Fruit fly (Drosophila melanogaster) whole organism, wandering third instar larva: ENCODE data around the gene CG11353.

Experiments used
- dsf ChIP-seq: sonication (Bioruptor generic); optimal IDR thresholded peaks from 2 replicates; lab custom pipeline; 2016; ENCODE audit warnings: missing biosample characterization, missing genetic modification characterization, borderline replicate concordance
- pan ChIP-seq: fragments of >200 bp; optimal IDR thresholded peaks from 2 replicates; lab custom pipeline; 2017
- tai ChIP-seq: sonication (Bioruptor generic); optimal IDR thresholded peaks from 2 replicates; lab custom pipeline; 2016; ENCODE audit warnings: missing biosample characterization, missing genetic modification characterization

- TF ChIP-seq pan (lab: Kevin White, UChicago) (no peak), tai (no peak), dsf (GFP tag; lab: Kevin White, UChicago) (no peak)
Observed at dm6 chr3L:4574439-4574838, 41.5 kb downstream of the CG11353 start.
